Fruit fly (Drosophila melanogaster): ENCODE results near the gene PolH.
A peak's percentile ranks its signal among the peaks of the same experiment; 100 is the strongest.

Gene PolH

dm6 chr3L:21941615-21942259, at the start of gene PolH, which contains the start of gene CG14562 (continued):
- TF ChIP-seq chif (GFP tag; optimal IDR thresholded peaks at IDR 0.05) (no peak), CG7271 (tag; optimal IDR thresholded peaks at IDR 0.05) (no peak), CG13624 (GFP tag; optimal IDR thresholded peaks at IDR 0.05) (no peak), caup (GFP tag; optimal IDR thresholded peaks at IDR 0.05; ENCODE audit: severe bottlenecking) (no peak), CG3726 (GFP tag; IDR thresholded peaks at IDR 0.05) (no peak), CG33557 (GFP tag; optimal IDR thresholded peaks at IDR 0.05) (no peak), prd (optimal IDR thresholded peaks at IDR 0.05) (no peak), prd (GFP tag; IDR thresholded peaks at IDR 0.05) (no peak), pzg (GFP tag; optimal IDR thresholded peaks at IDR 0.05) (peak; percentile 23), luna (GFP tag; optimal IDR thresholded peaks at IDR 0.05) (no peak), trem (tag; optimal IDR thresholded peaks at IDR 0.05) (peak; percentile 41), Lhr (GFP tag; optimal IDR thresholded peaks at IDR 0.05) (peak; percentile 10), pum (GFP tag; optimal IDR thresholded peaks at IDR 0.05) (no peak), gce (GFP tag; IDR thresholded peaks at IDR 0.05) (no peak), CG2712 (tag; optimal IDR thresholded peaks at IDR 0.05) (peak; percentile 10), CG9797 (GFP tag; optimal IDR thresholded peaks at IDR 0.05) (peak; percentile 74), CG2116 (GFP tag; optimal IDR thresholded peaks at IDR 0.05) (peak; percentile 24), pfk (GFP tag; optimal IDR thresholded peaks at IDR 0.05) (no peak), Fer3 (tag; optimal IDR thresholded peaks at IDR 0.05) (no peak), Abd-B (GFP tag; optimal IDR thresholded peaks at IDR 0.05) (peak; percentile 19)

DNA sequence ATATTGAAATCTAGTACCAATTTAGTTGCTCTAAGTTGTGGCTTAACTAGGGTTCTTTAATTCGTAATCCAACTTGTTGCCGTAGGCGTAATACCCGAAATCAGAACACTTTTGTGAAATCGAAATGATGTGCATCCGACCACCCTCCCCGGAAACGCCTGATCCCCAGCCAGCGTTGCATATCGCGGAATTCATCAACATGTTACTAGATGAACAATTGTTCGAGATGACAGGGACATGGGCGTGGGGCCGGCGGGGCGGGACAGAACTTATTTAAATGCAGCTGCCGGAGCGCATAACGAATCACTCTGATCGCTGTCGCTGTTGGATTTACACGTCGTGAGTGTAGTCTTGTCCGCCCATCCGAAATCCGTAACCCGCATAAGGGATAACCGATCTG, 43.3 kb upstream of the PolH start, which contains the start of gene Act79B:
TSS of gene Act79B (plus strand) at position 301 of the 400 bp plus-strand sequence.
- no peak for TF ChIP-seq wor (GFP tag; IDR thresholded peaks at IDR 0.05)
- TF ChIP-seq Taf1 (GFP tag; IDR thresholded peaks at IDR 0.05) = no peak
- TF ChIP-seq CG18764 (GFP tag; optimal IDR thresholded peaks at IDR 0.05) = no peak
- no peak for TF ChIP-seq Myb (GFP tag; optimal IDR thresholded peaks at IDR 0.05)
- no peak for TF ChIP-seq E2f2 (GFP tag; IDR thresholded peaks at IDR 0.05)
- TF ChIP-seq Eip74EF (GFP tag; optimal IDR thresholded peaks at IDR 0.05) = no peak
- TF ChIP-seq cg (GFP tag; optimal IDR thresholded peaks at IDR 0.05) = no peak
- TF ChIP-seq CG4854 (GFP tag; optimal IDR thresholded peaks at IDR 0.05) = no peak
- no peak for TF ChIP-seq CG14710 (tag; optimal IDR thresholded peaks at IDR 0.05)
- no peak for TF ChIP-seq Drgx (GFP tag; IDR thresholded peaks at IDR 0.05)
- no peak for TF ChIP-seq abd-A (tag; optimal IDR thresholded peaks at IDR 0.05)
- no peak for TF ChIP-seq ATbp (GFP tag; optimal IDR thresholded peaks at IDR 0.05)

dm6 chr3L:21979789-21980188, 38.2 kb upstream of the PolH start:
- TF ChIP-seq Atf-2 (GFP tag; optimal IDR thresholded peaks at IDR 0.05) = no peak
- TF ChIP-seq crol (GFP tag; IDR thresholded peaks at IDR 0.05) = peak; percentile 48

dm6 chr3L:21973640-21974039, 32.0 kb upstream of the PolH start:
- TF ChIP-seq row (GFP tag; IDR thresholded peaks at IDR 0.05) = peak; percentile 36; the same call in 2 of the 3 replicates
- TF ChIP-seq CG8359 (GFP tag; optimal IDR thresholded peaks at IDR 0.05; ENCODE audit: borderline replicate concordance) = no peak
- TF ChIP-seq sens (GFP tag) = peak; percentile 72
- peak; percentile 47 for TF ChIP-seq D19B (GFP tag; optimal IDR thresholded peaks at IDR 0.05)
- peak; percentile 81 for TF ChIP-seq Med (GFP tag)
